Fruit fly (Drosophila melanogaster): ENCODE results near the gene RpL22.

The RpL22 gene

dm6 chrX:769639-770124 is 4.8 kb upstream of the RpL22 start, which contains the start of gene fz3 (continued):
- TF ChIP-seq grn (GFP tag; optimal IDR thresholded peaks at IDR 0.05) (no peak), CG16815 (GFP tag; optimal IDR thresholded peaks at IDR 0.05) (no peak), zfh2 (GFP tag; optimal IDR thresholded peaks at IDR 0.05) (no peak), ase (GFP tag; IDR thresholded peaks at IDR 0.05) (no peak), CG3838 (GFP tag; optimal IDR thresholded peaks at IDR 0.05) (no peak), gsb (GFP tag; IDR thresholded peaks at IDR 0.05) (no peak), CG2202 (tag; optimal IDR thresholded peaks at IDR 0.05) (no peak), CG17802 (tag; optimal IDR thresholded peaks at IDR 0.05) (no peak), BtbVII (GFP tag; optimal IDR thresholded peaks at IDR 0.05) (no peak), CG9437 (GFP tag; optimal IDR thresholded peaks at IDR 0.05) (peak; percentile 65), gcm2 (GFP tag; optimal IDR thresholded peaks at IDR 0.05) (no peak), CG18619 (GFP tag; optimal IDR thresholded peaks at IDR 0.05) (no peak), eyg (GFP tag; optimal IDR thresholded peaks at IDR 0.05) (no peak), B-H1 (GFP tag; IDR thresholded peaks at IDR 0.05) (no peak; the same call in 2 of the 3 replicates), HmgZ (tag; optimal IDR thresholded peaks at IDR 0.05) (peak; percentile 41), CG14050 (GFP tag; IDR thresholded peaks at IDR 0.05) (no peak), CG16779 (GFP tag; IDR thresholded peaks at IDR 0.05) (no peak), onecut (GFP tag; IDR thresholded peaks at IDR 0.05) (no peak), CG32772 (GFP tag; IDR thresholded peaks at IDR 0.05) (no peak), CG1529 (GFP tag; optimal IDR thresholded peaks at IDR 0.05) (no peak), tna (GFP tag; IDR thresholded peaks at IDR 0.05; ENCODE audit: partially characterized antibody) (peak; percentile 82), sim (GFP tag; IDR thresholded peaks at IDR 0.05) (no peak), Hmr (GFP tag; optimal IDR thresholded peaks at IDR 0.05) (peak; percentile 27), E2f1 (GFP tag; IDR thresholded peaks at IDR 0.05) (no peak), CG10959 (GFP tag; IDR thresholded peaks at IDR 0.05) (no peak), Sry-β (GFP tag; optimal IDR thresholded peaks at IDR 0.05) (peak; percentile 9), HLHmδ (GFP tag; optimal IDR thresholded peaks at IDR 0.05) (peak; percentile 74), CG31388 (GFP tag; optimal IDR thresholded peaks at IDR 0.05) (no peak), CG3847 (GFP tag; IDR thresholded peaks at IDR 0.05) (no peak), twi (tag; optimal IDR thresholded peaks at IDR 0.05) (no peak), ftz-f1 (GFP tag; optimal IDR thresholded peaks at IDR 0.05) (no peak), Optix (GFP tag; IDR thresholded peaks at IDR 0.05) (no peak), org-1 (GFP tag; optimal IDR thresholded peaks at IDR 0.05) (no peak), vnd (GFP tag; IDR thresholded peaks at IDR 0.05; ENCODE audit: partially characterized antibody) (peak; percentile 81), Chrac-16 (GFP tag; optimal IDR thresholded peaks at IDR 0.05) (no peak), wdn (GFP tag; IDR thresholded peaks at IDR 0.05) (no peak), hb (GFP tag; IDR thresholded peaks at IDR 0.05; ENCODE audit: partially characterized antibody) (peak; percentile 75), Nf-YA (GFP tag; IDR thresholded peaks at IDR 0.05) (no peak), MTF-1 (GFP tag; optimal IDR thresholded peaks at IDR 0.05; ENCODE audit: borderline replicate concordance) (no peak), nerfin-1 (tag; optimal IDR thresholded peaks at IDR 0.05) (no peak), Dad (GFP tag; optimal IDR thresholded peaks at IDR 0.05) (peak; percentile 15), vfl (GFP tag; optimal IDR thresholded peaks at IDR 0.05) (no peak), CG4820 (GFP tag; optimal IDR thresholded peaks at IDR 0.05) (no peak), gfzf (GFP tag; optimal IDR thresholded peaks at IDR 0.05) (peak; percentile 8), tll (GFP tag; optimal IDR thresholded peaks at IDR 0.05) (no peak), pum (GFP tag; optimal IDR thresholded peaks at IDR 0.05) (no peak), usp (GFP tag; optimal IDR thresholded peaks at IDR 0.05) (no peak), CG3281 (GFP tag; optimal IDR thresholded peaks at IDR 0.05) (no peak), lola (GFP tag; optimal IDR thresholded peaks at IDR 0.05) (no peak), row (GFP tag; IDR thresholded peaks at IDR 0.05) (peak; percentile 33; the same call in 1 of the 3 replicates), stwl (tag; optimal IDR thresholded peaks at IDR 0.05) (peak; percentile 72), Rx (GFP tag; IDR thresholded peaks at IDR 0.05) (no peak)
